Worm (Caenorhabditis elegans): Measurements from ENCODE around the gene stdh-4.

DNA sequence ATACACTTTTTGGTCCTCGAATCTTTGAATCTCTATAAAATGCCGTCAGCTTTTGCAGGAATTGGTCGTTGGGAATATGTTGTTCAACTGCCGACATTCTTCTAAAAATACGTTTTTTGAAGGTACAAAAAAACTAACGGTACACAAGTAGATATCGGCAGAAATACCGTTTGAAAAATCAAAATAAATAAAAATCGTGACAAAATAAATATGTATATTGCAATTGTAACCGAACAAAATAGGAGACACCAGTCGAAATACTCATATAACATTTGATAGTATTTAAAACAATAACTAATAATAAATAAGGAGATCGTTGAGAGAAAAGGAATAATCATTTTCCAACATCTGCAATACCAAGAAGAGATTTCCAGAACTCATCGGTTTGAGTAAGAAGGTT is 16.0 kb downstream of the stdh-4 start, which contains the start of gene F25G6.8:
- TF ChIP-seq grh-1 (GFP tag; IDR thresholded peaks at IDR 0.05) (no peak), unc-130 (tag; optimal IDR thresholded peaks at IDR 0.05) (no peak), ceh-8 (GFP tag; optimal IDR thresholded peaks at IDR 0.05) (no peak), pqm-1 (tag; optimal IDR thresholded peaks at IDR 0.05) (no peak)

Measured in whole organism, L1 larva.